Fruit fly (Drosophila melanogaster): ENCODE data around the gene Art9.

DNA sequence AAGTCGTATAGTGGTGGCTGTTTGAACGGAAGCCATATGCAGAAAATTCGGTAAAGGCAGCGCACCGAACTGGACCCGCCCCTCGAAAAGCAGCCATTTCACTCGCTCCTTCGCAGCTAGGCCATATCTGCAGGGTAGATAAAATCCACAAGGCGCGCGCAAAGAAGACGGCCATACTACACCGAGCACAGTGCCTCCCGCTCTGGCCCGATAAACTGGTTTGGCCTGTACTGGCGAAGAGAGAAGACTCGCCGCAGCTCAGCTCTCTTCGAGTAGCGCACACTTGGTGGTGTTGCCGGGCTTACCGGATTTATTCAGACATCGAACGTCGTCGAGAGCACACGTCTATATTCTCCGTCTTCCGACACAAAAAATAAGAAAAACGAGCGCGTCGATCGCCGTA lies 41.7 kb downstream of the Art9 start, which contains the start of gene ems:
- TF ChIP-seq psq (optimal IDR thresholded peaks at IDR 0.05) (no peak), usp (GFP tag; optimal IDR thresholded peaks at IDR 0.05) (no peak), CG8478 (optimal IDR thresholded peaks at IDR 0.05) (peak; percentile 90)

All from whole organism.